Fruit fly (Drosophila melanogaster) whole organism, embryonic: ENCODE measurements around the gene roq.

ENCODE experiments used
- ATbp ChIP-seq: fragments of 200-800 bp; sonication (Bioruptor generic); optimal IDR thresholded peaks from 2 replicates; lab custom pipeline; 2017; ENCODE audit warnings: missing biosample characterization, mild to moderate bottlenecking, missing genetic modification characterization, missing genetic modification reagents
- Asciz ChIP-seq: fragments of 200-800 bp; sonication (Bioruptor generic); optimal IDR thresholded peaks from 2 replicates; lab custom pipeline; 2017; ENCODE audit warnings: missing biosample characterization, mild to moderate bottlenecking, missing genetic modification characterization, missing genetic modification reagents
- CG10209 ChIP-seq: fragments of 200-800 bp; sonication (Bioruptor generic); optimal IDR thresholded peaks from 3 replicates; lab custom pipeline; 2017; ENCODE audit warnings: missing biosample characterization, mild to moderate bottlenecking, missing genetic modification characterization, missing genetic modification reagents
- CG10654 ChIP-seq: fragments of 200-800 bp; sonication (Bioruptor generic); optimal IDR thresholded peaks from 2 replicates; lab custom pipeline; 2016; ENCODE audit warnings: missing biosample characterization, missing genetic modification characterization
- CG10979 ChIP-seq: fragments of 200-800 bp; sonication (Bioruptor generic); optimal IDR thresholded peaks from 2 replicates; lab custom pipeline; 2018; ENCODE audit warnings: missing biosample characterization, mild to moderate bottlenecking, missing genetic modification characterization, moderate library complexity
- CG12391 ChIP-seq: fragments of 200-800 bp; sonication (Bioruptor generic); optimal IDR thresholded peaks from 3 replicates; lab custom pipeline; 2018; ENCODE audit warnings: missing biosample characterization, mild to moderate bottlenecking, missing genetic modification characterization, moderate library complexity
- CG14710 ChIP-seq: fragments of 200-800 bp; sonication (Bioruptor generic); optimal IDR thresholded peaks from 3 replicates; lab custom pipeline; 2019; ENCODE audit warnings: missing biosample characterization, mild to moderate bottlenecking, missing genetic modification characterization, moderate library complexity
- CG14860 ChIP-seq: fragments of 200-800 bp; sonication (Bioruptor generic); IDR thresholded peaks from 3 replicates; pipeline ENCODE4 v1.3.6; 2022; ENCODE audit warnings: missing biosample characterization, missing genetic modification characterization; ENCODE audit not compliant: partially characterized antibody
- CG15011 ChIP-seq: fragments of 200-800 bp; sonication (Bioruptor generic); optimal IDR thresholded peaks from 3 replicates; lab custom pipeline; 2018; ENCODE audit warnings: missing biosample characterization, mild to moderate bottlenecking, missing genetic modification characterization
- CG15514 ChIP-seq: fragments of 200-800 bp; sonication (Bioruptor generic); optimal IDR thresholded peaks from 3 replicates; lab custom pipeline; 2017; ENCODE audit warnings: missing biosample characterization, missing genetic modification characterization, mild to moderate bottlenecking, moderate library complexity, missing genetic modification reagents
- CG18262 ChIP-seq: fragments of 200-800 bp; optimal IDR thresholded peaks from 3 replicates; lab custom pipeline; 2019; ENCODE audit warnings: missing biosample characterization, mild to moderate bottlenecking, missing genetic modification characterization, moderate library complexity
- CG18764 ChIP-seq: fragments of 200-800 bp; sonication (Bioruptor generic); optimal IDR thresholded peaks from 3 replicates; lab custom pipeline; 2016; ENCODE audit warnings: missing biosample characterization, missing genetic modification characterization
- CG2116 ChIP-seq: fragments of 200-800 bp; sonication (Bioruptor generic); optimal IDR thresholded peaks from 3 replicates; lab custom pipeline; 2018; ENCODE audit warnings: missing biosample characterization, mild to moderate bottlenecking, missing genetic modification characterization
- CG2120 ChIP-seq: fragments of 200-800 bp; sonication (Bioruptor generic); optimal IDR thresholded peaks from 3 replicates; lab custom pipeline; 2016; ENCODE audit warnings: missing biosample characterization, missing genetic modification characterization
- CG2199 ChIP-seq: fragments of 200-800 bp; sonication (Bioruptor generic); IDR thresholded peaks from 3 replicates; pipeline ENCODE4 v1.3.6; 2022; ENCODE audit warnings: missing biosample characterization, missing genetic modification characterization
- CG30020 ChIP-seq: fragments of 200-800 bp; optimal IDR thresholded peaks from 2 replicates; lab custom pipeline; 2019; ENCODE audit warnings: missing biosample characterization, mild to moderate bottlenecking, missing genetic modification characterization, moderate library complexity
- CG31224 ChIP-seq: fragments of 200-800 bp; sonication (Bioruptor generic); IDR thresholded peaks from 2 replicates; pipeline ENCODE4 v1.3.6; 2022; ENCODE audit warnings: missing biosample characterization, missing genetic modification characterization
- CG31365 ChIP-seq: fragments of 200-800 bp; sonication (Bioruptor generic); optimal IDR thresholded peaks from 2 replicates; lab custom pipeline; 2018; ENCODE audit warnings: missing biosample characterization, mild to moderate bottlenecking, missing genetic modification characterization
- CG3995 ChIP-seq: fragments of 200-800 bp; sonication (Bioruptor generic); optimal IDR thresholded peaks from 3 replicates; lab custom pipeline; 2016; ENCODE audit warnings: missing biosample characterization, missing genetic modification characterization
- CG6272 ChIP-seq: fragments of 200-800 bp; sonication (Bioruptor generic); IDR thresholded peaks from 2 replicates; pipeline ENCODE4 v1.3.6; 2022; ENCODE audit warnings: missing biosample characterization, missing genetic modification characterization
- CG8924 ChIP-seq: fragments of 200-800 bp; optimal IDR thresholded peaks from 3 replicates; lab custom pipeline; 2019; ENCODE audit warnings: missing biosample characterization, mild to moderate bottlenecking, missing genetic modification characterization, moderate library complexity
- CG8944 ChIP-seq: fragments of 200-800 bp; sonication (Bioruptor generic); optimal IDR thresholded peaks from 3 replicates; lab custom pipeline; 2016; ENCODE audit warnings: missing biosample characterization, missing genetic modification characterization
- CG9215 ChIP-seq: fragments of 200-800 bp; sonication (Bioruptor generic); IDR thresholded peaks from 2 replicates; pipeline ENCODE4 v1.3.6; 2022; ENCODE audit warnings: missing biosample characterization, missing genetic modification characterization
- CG9727 ChIP-seq: fragments of 200-800 bp; sonication (Bioruptor generic); optimal IDR thresholded peaks from 3 replicates; lab custom pipeline; 2017; ENCODE audit warnings: missing biosample characterization, mild to moderate bottlenecking, missing genetic modification characterization
- CG9817 ChIP-seq: fragments of 200-800 bp; sonication (Bioruptor generic); optimal IDR thresholded peaks from 2 replicates; lab custom pipeline; 2018; ENCODE audit warnings: missing biosample characterization, mild to moderate bottlenecking, missing genetic modification characterization, moderate library complexity
- CHES-1-like ChIP-seq: fragments of 200-800 bp; sonication (Bioruptor generic); optimal IDR thresholded peaks from 2 replicates; lab custom pipeline; 2016; ENCODE audit warnings: missing biosample characterization, missing genetic modification characterization
- Camta ChIP-seq: fragments of 200-800 bp; sonication (Bioruptor generic); optimal IDR thresholded peaks from 2 replicates; lab custom pipeline; 2016; ENCODE audit warnings: missing biosample characterization, missing genetic modification characterization
- Dp ChIP-seq: fragments of 200-800 bp; sonication (Bioruptor generic); optimal IDR thresholded peaks from 2 replicates; lab custom pipeline; 2018; ENCODE audit warnings: missing biosample characterization, mild to moderate bottlenecking, missing genetic modification characterization, moderate library complexity
- Hmr ChIP-seq: fragments of 200-800 bp; sonication (Bioruptor generic); optimal IDR thresholded peaks from 3 replicates; lab custom pipeline; 2017; ENCODE audit warnings: mild to moderate bottlenecking, missing biosample characterization, missing genetic modification reagents, missing genetic modification characterization
- Max ChIP-seq: fragments of 200-800 bp; sonication (Bioruptor generic); optimal IDR thresholded peaks from 2 replicates; lab custom pipeline; 2016; ENCODE audit warnings: missing biosample characterization, mild to moderate bottlenecking, missing genetic modification characterization
- NC2α ChIP-seq: fragments of 200-800 bp; sonication (Bioruptor generic); optimal IDR thresholded peaks from 2 replicates; lab custom pipeline; 2016; ENCODE audit warnings: missing biosample characterization, missing genetic modification characterization
- Rfx ChIP-seq: fragments of 200-800 bp; sonication (Bioruptor generic); IDR thresholded peaks from 2 replicates; pipeline ENCODE4 v1.3.6; 2022; ENCODE audit warnings: missing biosample characterization, missing genetic modification characterization
- Ssrp ChIP-seq: fragments of 200-800 bp; sonication (Bioruptor generic); optimal IDR thresholded peaks from 2 replicates; lab custom pipeline; 2018; ENCODE audit warnings: missing biosample characterization, mild to moderate bottlenecking, missing genetic modification characterization, moderate library complexity
- Trl ChIP-seq, 3 experiments: fragments of >200 bp in 2 of 3; fragments of 200-800 bp in 1 of 3; sonication (Bioruptor generic) in 1 of 3; optimal IDR thresholded peaks; 2 replicates in 1 of 3; 3 replicates in 2 of 3; lab custom pipeline; 2016 to 2017; ENCODE audit warnings: missing biosample characterization in 1 of 3, missing genetic modification characterization in 1 of 3
- Xrp1 ChIP-seq: fragments of 200-800 bp; sonication (Bioruptor generic); IDR thresholded peaks from 2 replicates; pipeline ENCODE4 v1.3.6; 2022; ENCODE audit warnings: missing biosample characterization, missing genetic modification characterization
- al ChIP-seq: fragments of 200-800 bp; sonication (Bioruptor generic); IDR thresholded peaks from 2 replicates; pipeline ENCODE4 v1.3.6; 2022; ENCODE audit warnings: missing biosample characterization, missing genetic modification characterization
- ara ChIP-seq: fragments of 200-800 bp; sonication (Bioruptor generic); IDR thresholded peaks from 2 replicates; pipeline ENCODE4 v1.3.6; 2022; ENCODE audit warnings: missing biosample characterization, missing genetic modification characterization
- ftz-f1 ChIP-seq: fragments of 200-800 bp; sonication (Bioruptor generic); optimal IDR thresholded peaks from 2 replicates; lab custom pipeline; 2016; ENCODE audit warnings: missing biosample characterization, missing genetic modification characterization
- fu2 ChIP-seq: fragments of 200-800 bp; sonication (Bioruptor generic); optimal IDR thresholded peaks from 2 replicates; lab custom pipeline; 2016; ENCODE audit warnings: missing biosample characterization, missing genetic modification characterization
- gfzf ChIP-seq: fragments of 200-800 bp; sonication (Bioruptor generic); optimal IDR thresholded peaks from 2 replicates; lab custom pipeline; 2016; ENCODE audit warnings: missing biosample characterization, mild to moderate bottlenecking, missing genetic modification characterization, moderate library complexity
- grau ChIP-seq: fragments of 200-800 bp; optimal IDR thresholded peaks from 3 replicates; lab custom pipeline; 2019; ENCODE audit warnings: missing biosample characterization, mild to moderate bottlenecking, missing genetic modification characterization, moderate library complexity
- gsb-n ChIP-seq: fragments of 200-800 bp; sonication (Bioruptor generic); optimal IDR thresholded peaks from 3 replicates; lab custom pipeline; 2018; ENCODE audit warnings: missing biosample characterization, mild to moderate bottlenecking, missing genetic modification characterization
- lilli ChIP-seq: fragments of 200-800 bp; sonication (Bioruptor generic); optimal IDR thresholded peaks from 3 replicates; lab custom pipeline; 2016; ENCODE audit warnings: missing biosample characterization, missing genetic modification characterization
- nmo ChIP-seq: fragments of 200-800 bp; sonication (Bioruptor generic); optimal IDR thresholded peaks from 2 replicates; lab custom pipeline; 2018; ENCODE audit warnings: missing biosample characterization, mild to moderate bottlenecking, missing genetic modification characterization, moderate library complexity
- phol ChIP-seq: fragments of 200-800 bp; sonication (Bioruptor generic); optimal IDR thresholded peaks from 3 replicates; lab custom pipeline; 2018; ENCODE audit warnings: missing biosample characterization, mild to moderate bottlenecking, missing genetic modification characterization, moderate library complexity
- psq ChIP-seq: fragments of 200-800 bp; sonication (Bioruptor generic); optimal IDR thresholded peaks from 2 replicates; lab custom pipeline; 2017; ENCODE audit warnings: missing biosample characterization, missing genetic modification characterization
- tll ChIP-seq, 2 experiments: fragments of 200-800 bp in 1 of 2; fragments of >200 bp in 1 of 2; sonication (Bioruptor generic) in 1 of 2; optimal IDR thresholded peaks; 2 replicates each; lab custom pipeline; 2017 to 2019; ENCODE audit warnings: missing biosample characterization in 2 of 2, missing genetic modification characterization in 2 of 2, mild to moderate bottlenecking in 1 of 2, moderate library complexity in 1 of 2
- wdn ChIP-seq: fragments of 200-800 bp; sonication (Bioruptor generic); IDR thresholded peaks from 2 replicates; pipeline ENCODE4 v1.3.6; 2022; ENCODE audit warnings: missing biosample characterization, missing genetic modification characterization

roq gene

DNA sequence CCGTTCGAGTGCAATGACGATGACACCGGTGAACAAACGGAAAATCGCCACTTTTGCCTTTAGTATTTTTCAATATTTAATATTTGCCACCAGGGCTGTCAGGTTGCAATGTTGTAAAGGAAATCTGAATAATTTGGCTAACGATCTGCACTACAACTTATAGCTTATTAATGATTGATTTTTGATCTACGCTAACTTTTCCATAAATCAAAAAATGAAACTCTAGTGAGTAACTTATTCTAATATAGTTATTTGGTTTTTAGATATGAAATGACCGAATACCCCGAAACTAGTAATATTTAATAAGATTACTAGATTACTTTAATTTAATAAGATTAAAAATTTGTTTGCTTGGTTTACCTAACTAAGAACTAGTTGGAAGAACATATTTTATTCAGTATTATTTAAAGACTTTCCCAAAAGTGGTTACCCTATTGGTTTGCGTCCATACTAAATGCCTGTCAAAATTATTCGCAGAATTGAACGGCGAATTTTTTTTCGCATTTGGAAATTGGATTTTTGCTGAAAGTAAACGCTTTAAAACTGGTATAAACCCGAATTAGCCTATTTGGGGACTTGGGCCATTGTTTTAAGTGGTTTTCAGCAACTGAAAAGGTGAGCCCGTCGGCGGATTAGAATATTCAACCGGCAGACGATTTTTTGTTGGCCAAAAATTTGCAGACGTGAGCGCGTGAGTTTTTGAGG is 7.7 kb upstream of the roq start, which contains the start of the genes Agpat3 and RAF2 (continued):
- no peak for TF ChIP-seq CG14860
- TF ChIP-seq CG15011 (GFP tag; lab: Kevin White, UChicago), result peak; percentile 15
- TF ChIP-seq CHES-1-like (GFP tag; lab: Kevin White, UChicago), result peak; percentile 20
- no peak for TF ChIP-seq CG6272 (GFP tag; lab: Robert Waterston, UW)
- TF ChIP-seq CG10979 (tag; lab: Kevin White, UChicago), result peak; percentile 8
- TF ChIP-seq CG14710 (tag; lab: Kevin White, UChicago), result peak; percentile 76
- no peak for TF ChIP-seq CG2199 (GFP tag; lab: Robert Waterston, UW)
- TF ChIP-seq tll (GFP tag; optimal IDR thresholded peaks at IDR 0.05; lab: Kevin White, UChicago), result peak in 1 of 2 experiments; percentile 46
- peak; percentile 42 for TF ChIP-seq al (GFP tag; lab: Robert Waterston, UW)
- TF ChIP-seq CG30020 (tag; lab: Kevin White, UChicago), result peak; percentile 60
- TF ChIP-seq CG2120 (GFP tag; lab: Kevin White, UChicago), result peak; percentile 34
- TF ChIP-seq CG9215 (GFP tag; lab: Robert Waterston, UW), result peak; percentile 62
- no peak for TF ChIP-seq fu2
- peak; percentile 41 for TF ChIP-seq CG9727 (GFP tag; lab: Kevin White, UChicago)
- TF ChIP-seq nmo, result peak; percentile 85
- no peak for TF ChIP-seq Trl (optimal IDR thresholded peaks at IDR 0.05; lab: Kevin White, UChicago)
- peak; percentile 20 for TF ChIP-seq Trl (GFP tag; optimal IDR thresholded peaks at IDR 0.05; lab: Kevin White, UChicago)
- peak; percentile 44; the same call in 1 of the 2 replicates for TF ChIP-seq wdn
- TF ChIP-seq Hmr (GFP tag; lab: Kevin White, UChicago), result peak; percentile 36
- peak; percentile 50 for TF ChIP-seq CG18262
- TF ChIP-seq phol, result peak; percentile 60
- TF ChIP-seq CG18764, result peak; percentile 6
- no peak for TF ChIP-seq ftz-f1 (GFP tag; lab: Kevin White, UChicago)
- no peak for TF ChIP-seq CG31224
- TF ChIP-seq CG8944 (GFP tag; lab: Kevin White, UChicago), result peak; percentile 6
- peak; percentile 80 for TF ChIP-seq gfzf
- peak; percentile 73 for TF ChIP-seq CG12391 (tag; lab: Kevin White, UChicago)
- TF ChIP-seq CG3995 (GFP tag; lab: Kevin White, UChicago), result no peak
- peak; percentile 9 for TF ChIP-seq Dp (GFP tag; lab: Kevin White, UChicago)
- no peak for TF ChIP-seq psq (GFP tag; lab: Kevin White, UChicago)
- peak; percentile 12 for TF ChIP-seq CG10654 (GFP tag; lab: Kevin White, UChicago)
- peak; percentile 19 for TF ChIP-seq Max
- TF ChIP-seq ara, result no peak
- no peak for TF ChIP-seq CG31365
- TF ChIP-seq Rfx (GFP tag; lab: Robert Waterston, UW), result peak; percentile 61
- TF ChIP-seq CG10209 (GFP tag; lab: Kevin White, UChicago), result peak; percentile 31
- peak; percentile 50 for TF ChIP-seq CG9817
- TF ChIP-seq grau (tag; lab: Kevin White, UChicago), result peak; percentile 54
- TF ChIP-seq gsb-n (tag; lab: Kevin White, UChicago), result peak; percentile 10
- peak; percentile 45 for TF ChIP-seq CG2116 (GFP tag; lab: Kevin White, UChicago)
- TF ChIP-seq ATbp (GFP tag; lab: Kevin White, UChicago), result no peak
- TF ChIP-seq CG8924 (tag; lab: Kevin White, UChicago), result peak; percentile 58
- peak; percentile 47 for TF ChIP-seq CG15514 (GFP tag; lab: Kevin White, UChicago)
- TF ChIP-seq Asciz (GFP tag; lab: Kevin White, UChicago), result no peak
- TF ChIP-seq Camta (GFP tag; lab: Kevin White, UChicago), result peak; percentile 6
- peak; percentile 50 for TF ChIP-seq Ssrp
- 0 out of 2 replicates have a peak, but pooled peaks have one; percentile 28 for TF ChIP-seq Xrp1 (GFP tag; lab: Robert Waterston, UW)
- no peak for TF ChIP-seq NC2α
- peak; percentile 56 for TF ChIP-seq lilli (GFP tag; lab: Kevin White, UChicago)
